Fruit fly (Drosophila melanogaster): ENCODE data around the gene CG4133.

- no peak for TF ChIP-seq CG10348 (GFP tag; IDR thresholded peaks at IDR 0.05)
- TF ChIP-seq CG14655 (GFP tag; optimal IDR thresholded peaks at IDR 0.05) = no peak
- no peak for TF ChIP-seq Pif1B (GFP tag; optimal IDR thresholded peaks at IDR 0.05)
- TF ChIP-seq D1 (tag; optimal IDR thresholded peaks at IDR 0.05) = no peak
- TF ChIP-seq CG4496 (GFP tag; IDR thresholded peaks at IDR 0.05) = no peak
Measured at dm6 chr2L:434439-434838, 20.9 kb upstream of the CG4133 start.

All from whole organism, pupa.